Fruit fly (Drosophila melanogaster) whole organism, embryonic: ENCODE data around the gene Ir68b.

ENCODE experiments used
- Asciz ChIP-seq: fragments of 200-800 bp; sonication (Bioruptor generic); optimal IDR thresholded peaks from 2 replicates; lab custom pipeline; 2017; ENCODE audit warnings: missing biosample characterization, mild to moderate bottlenecking, missing genetic modification characterization, missing genetic modification reagents
- Blimp-1 ChIP-seq: fragments of 200-800 bp; sonication (Bioruptor generic); optimal IDR thresholded peaks from 3 replicates; lab custom pipeline; 2018; ENCODE audit warnings: missing biosample characterization, missing genetic modification characterization, mild to moderate bottlenecking, moderate library complexity, missing genetic modification reagents
- CG10147 ChIP-seq: fragments of 200-800 bp; sonication (Bioruptor generic); optimal IDR thresholded peaks from 2 replicates; lab custom pipeline; 2019; ENCODE audit warnings: missing biosample characterization, mild to moderate bottlenecking, missing genetic modification characterization, moderate library complexity
- CG10267 ChIP-seq: fragments of 200-800 bp; sonication (Bioruptor generic); optimal IDR thresholded peaks from 2 replicates; lab custom pipeline; 2018; ENCODE audit warnings: missing biosample characterization, mild to moderate bottlenecking, missing genetic modification characterization, moderate library complexity
- CG10979 ChIP-seq: fragments of 200-800 bp; sonication (Bioruptor generic); optimal IDR thresholded peaks from 2 replicates; lab custom pipeline; 2018; ENCODE audit warnings: missing biosample characterization, mild to moderate bottlenecking, missing genetic modification characterization, moderate library complexity
- CG11695 ChIP-seq: fragments of 200-800 bp; sonication (Bioruptor generic); IDR thresholded peaks from 3 replicates; pipeline ENCODE4 v1.3.6; 2022; ENCODE audit warnings: missing biosample characterization, missing genetic modification characterization
- CG12391 ChIP-seq: fragments of 200-800 bp; sonication (Bioruptor generic); optimal IDR thresholded peaks from 3 replicates; lab custom pipeline; 2018; ENCODE audit warnings: missing biosample characterization, mild to moderate bottlenecking, missing genetic modification characterization, moderate library complexity
- CG15073 ChIP-seq: fragments of 200-800 bp; sonication (Bioruptor generic); optimal IDR thresholded peaks from 2 replicates; lab custom pipeline; 2016; ENCODE audit warnings: missing biosample characterization, missing genetic modification characterization
- CG15269 ChIP-seq: fragments of 200-800 bp; sonication (Bioruptor generic); optimal IDR thresholded peaks from 2 replicates; lab custom pipeline; 2018; ENCODE audit warnings: missing biosample characterization, mild to moderate bottlenecking, missing genetic modification characterization, moderate library complexity
- CG15601 ChIP-seq: fragments of 200-800 bp; sonication (Bioruptor generic); optimal IDR thresholded peaks from 3 replicates; lab custom pipeline; 2019; ENCODE audit warnings: missing biosample characterization, mild to moderate bottlenecking, missing genetic modification characterization, moderate library complexity
- CG1602 ChIP-seq: fragments of 200-800 bp; sonication (Bioruptor generic); optimal IDR thresholded peaks from 3 replicates; lab custom pipeline; 2016; ENCODE audit warnings: missing biosample characterization, missing genetic modification characterization
- CG2116 ChIP-seq: fragments of 200-800 bp; sonication (Bioruptor generic); optimal IDR thresholded peaks from 3 replicates; lab custom pipeline; 2018; ENCODE audit warnings: missing biosample characterization, mild to moderate bottlenecking, missing genetic modification characterization
- CG2678 ChIP-seq: fragments of 200-800 bp; sonication (Bioruptor generic); optimal IDR thresholded peaks from 3 replicates; lab custom pipeline; 2019; ENCODE audit warnings: missing biosample characterization, mild to moderate bottlenecking, missing genetic modification characterization, moderate library complexity
- CG33557 ChIP-seq: fragments of 200-800 bp; sonication (Bioruptor generic); optimal IDR thresholded peaks from 2 replicates; lab custom pipeline; 2019; ENCODE audit warnings: missing biosample characterization, mild to moderate bottlenecking, missing genetic modification characterization, moderate library complexity
- CG34376 ChIP-seq: fragments of 200-800 bp; sonication (Bioruptor generic); optimal IDR thresholded peaks from 2 replicates; lab custom pipeline; 2018; ENCODE audit warnings: missing biosample characterization, mild to moderate bottlenecking, missing genetic modification characterization
- CG43689 ChIP-seq: fragments of 200-800 bp; sonication (Bioruptor generic); IDR thresholded peaks from 2 replicates; pipeline ENCODE4 v1.3.6; 2022; ENCODE audit warnings: missing biosample characterization, missing genetic modification characterization
- CG6854 ChIP-seq: fragments of 200-800 bp; sonication (Bioruptor generic); optimal IDR thresholded peaks from 3 replicates; lab custom pipeline; 2017; ENCODE audit warnings: missing biosample characterization, mild to moderate bottlenecking, missing genetic modification characterization
- CG7556 ChIP-seq: fragments of 200-800 bp; sonication (Bioruptor generic); optimal IDR thresholded peaks from 2 replicates; lab custom pipeline; 2017; ENCODE audit warnings: missing biosample characterization, mild to moderate bottlenecking, missing genetic modification characterization
- CG7839 ChIP-seq: fragments of 200-800 bp; sonication (Bioruptor generic); optimal IDR thresholded peaks from 3 replicates; lab custom pipeline; 2018; ENCODE audit warnings: missing biosample characterization, mild to moderate bottlenecking, missing genetic modification characterization, moderate library complexity
- CG8388 ChIP-seq: fragments of 200-800 bp; sonication (Bioruptor generic); optimal IDR thresholded peaks from 2 replicates; lab custom pipeline; 2019; ENCODE audit warnings: missing biosample characterization, mild to moderate bottlenecking, missing genetic modification characterization, moderate library complexity
- CG8924 ChIP-seq: fragments of 200-800 bp; optimal IDR thresholded peaks from 3 replicates; lab custom pipeline; 2019; ENCODE audit warnings: missing biosample characterization, mild to moderate bottlenecking, missing genetic modification characterization, moderate library complexity
- D19A ChIP-seq: fragments of 200-800 bp; optimal IDR thresholded peaks from 3 replicates; lab custom pipeline; 2019; ENCODE audit warnings: missing biosample characterization, mild to moderate bottlenecking, missing genetic modification characterization, moderate library complexity
- Elba2 ChIP-seq: fragments of 200-800 bp; sonication (Bioruptor generic); optimal IDR thresholded peaks from 3 replicates; lab custom pipeline; 2016; ENCODE audit warnings: missing biosample characterization, missing genetic modification characterization
- HHEX ChIP-seq: fragments of 200-800 bp; sonication (Bioruptor generic); optimal IDR thresholded peaks from 3 replicates; lab custom pipeline; 2017; ENCODE audit warnings: missing biosample characterization, mild to moderate bottlenecking, missing genetic modification characterization, missing genetic modification reagents
- Lim3 ChIP-seq: fragments of 200-800 bp; sonication (Bioruptor generic); IDR thresholded peaks from 2 replicates; pipeline ENCODE4 v1.3.6; 2022; ENCODE audit warnings: missing biosample characterization, missing genetic modification characterization
- Meics ChIP-seq: fragments of 200-800 bp; sonication (Bioruptor generic); optimal IDR thresholded peaks from 2 replicates; lab custom pipeline; 2017; ENCODE audit warnings: missing biosample characterization, mild to moderate bottlenecking, missing genetic modification characterization
- Nf-YB ChIP-seq: fragments of 200-800 bp; sonication (Bioruptor generic); optimal IDR thresholded peaks from 3 replicates; lab custom pipeline; 2019; ENCODE audit warnings: missing biosample characterization, mild to moderate bottlenecking, missing genetic modification characterization, moderate library complexity
- Nf-YC ChIP-seq: fragments of 200-800 bp; optimal IDR thresholded peaks from 3 replicates; lab custom pipeline; 2019; ENCODE audit warnings: missing biosample characterization, mild to moderate bottlenecking, missing genetic modification characterization, moderate library complexity
- Oli ChIP-seq: fragments of 200-800 bp; sonication (Bioruptor generic); optimal IDR thresholded peaks from 2 replicates; lab custom pipeline; 2018; ENCODE audit warnings: missing biosample characterization, mild to moderate bottlenecking, missing genetic modification characterization, moderate library complexity
- Sox102F ChIP-seq: fragments of 200-800 bp; sonication (Bioruptor generic); optimal IDR thresholded peaks from 2 replicates; lab custom pipeline; 2018; ENCODE audit warnings: missing biosample characterization, mild to moderate bottlenecking, missing genetic modification characterization, moderate library complexity
- TFAM ChIP-seq: fragments of 200-800 bp; sonication (Bioruptor generic); optimal IDR thresholded peaks from 2 replicates; lab custom pipeline; 2017; ENCODE audit warnings: missing biosample characterization, missing genetic modification characterization, inconsistent platforms
- bsh ChIP-seq, 2 experiments: fragments of 200-800 bp; sonication (Bioruptor generic); optimal IDR thresholded peaks; 2 replicates each; lab custom pipeline; 2017 to 2018; ENCODE audit warnings: mild to moderate bottlenecking in 2 of 2, missing biosample characterization in 2 of 2, missing genetic modification characterization in 2 of 2, moderate library complexity in 1 of 2
- chif ChIP-seq, 2 experiments: fragments of 200-800 bp; sonication (Bioruptor generic); optimal IDR thresholded peaks; 3 replicates each; lab custom pipeline; 2016; ENCODE audit warnings: missing biosample characterization in 2 of 2, missing genetic modification characterization in 2 of 2
- croc ChIP-seq: fragments of 200-800 bp; sonication (Bioruptor generic); conservative IDR thresholded peaks from 3 replicates; pipeline ENCODE4 v1.3.6; 2022; ENCODE audit warnings: missing biosample characterization, missing genetic modification characterization
- dpn ChIP-seq, 2 experiments: fragments of 200-800 bp; sonication (Bioruptor generic); optimal IDR thresholded peaks; 3 replicates each; lab custom pipeline; 2016; ENCODE audit warnings: missing biosample characterization in 2 of 2, missing genetic modification characterization in 2 of 2
- dysf ChIP-seq: fragments of 200-800 bp; sonication (Bioruptor generic); IDR thresholded peaks from 3 replicates; pipeline ENCODE4 v1.3.6; 2022; ENCODE audit warnings: missing biosample characterization, missing genetic modification characterization
- ewg ChIP-seq: fragments of 200-800 bp; sonication (Bioruptor generic); optimal IDR thresholded peaks from 3 replicates; lab custom pipeline; 2017; ENCODE audit warnings: mild to moderate bottlenecking, missing biosample characterization, missing genetic modification reagents, missing genetic modification characterization
- gce ChIP-seq: fragments of 200-800 bp; sonication (Bioruptor generic); IDR thresholded peaks from 3 replicates; pipeline ENCODE4 v1.3.6; 2022; ENCODE audit warnings: missing biosample characterization, missing genetic modification characterization
- gcm ChIP-seq: fragments of 200-800 bp; sonication (Bioruptor generic); optimal IDR thresholded peaks from 2 replicates; lab custom pipeline; 2019; ENCODE audit warnings: missing biosample characterization, mild to moderate bottlenecking, missing genetic modification characterization, moderate library complexity
- gem ChIP-seq: fragments of 200-800 bp; sonication (Bioruptor generic); optimal IDR thresholded peaks from 2 replicates; lab custom pipeline; 2019; ENCODE audit warnings: missing biosample characterization, mild to moderate bottlenecking, missing genetic modification characterization, moderate library complexity
- gsb-n ChIP-seq: fragments of 200-800 bp; sonication (Bioruptor generic); optimal IDR thresholded peaks from 3 replicates; lab custom pipeline; 2018; ENCODE audit warnings: missing biosample characterization, mild to moderate bottlenecking, missing genetic modification characterization
- lov ChIP-seq, 2 experiments: fragments of 200-800 bp in 1 of 2; fragments of >200 bp in 1 of 2; sonication (Bioruptor generic) in 1 of 2; IDR thresholded peaks in 1 of 2; optimal IDR thresholded peaks in 1 of 2; 2 replicates in 1 of 2; 3 replicates in 1 of 2; pipeline versions ENCODE4 v1.3.6 to Lab custom; 2017 to 2022; ENCODE audit warnings: missing biosample characterization in 1 of 2, missing genetic modification characterization in 1 of 2
- shn ChIP-seq: fragments of 200-800 bp; sonication (Bioruptor generic); optimal IDR thresholded peaks from 3 replicates; lab custom pipeline; 2016; ENCODE audit warnings: missing biosample characterization, missing genetic modification characterization
- sna ChIP-seq: fragments of 200-800 bp; sonication (Bioruptor generic); IDR thresholded peaks from 2 replicates; pipeline ENCODE4 v1.3.6; 2022; ENCODE audit warnings: missing biosample characterization, missing genetic modification characterization; ENCODE audit not compliant: partially characterized antibody
- sr ChIP-seq: fragments of 200-800 bp; sonication (Bioruptor generic); IDR thresholded peaks from 3 replicates; pipeline ENCODE4 v1.3.6; 2022; ENCODE audit warnings: missing biosample characterization, missing genetic modification characterization
- tap ChIP-seq: fragments of 200-800 bp; optimal IDR thresholded peaks from 3 replicates; lab custom pipeline; 2019; ENCODE audit warnings: missing biosample characterization, mild to moderate bottlenecking, missing genetic modification characterization, moderate library complexity
- tio ChIP-seq: fragments of 200-800 bp; sonication (Bioruptor generic); optimal IDR thresholded peaks from 2 replicates; lab custom pipeline; 2017; ENCODE audit warnings: missing biosample characterization, missing genetic modification characterization, inconsistent platforms
- vvl ChIP-seq: fragments of 200-800 bp; sonication (Bioruptor generic); IDR thresholded peaks from 2 replicates; pipeline ENCODE4 v1.3.6; 2022; ENCODE audit warnings: missing biosample characterization, missing genetic modification characterization

Gene Ir68b

DNA sequence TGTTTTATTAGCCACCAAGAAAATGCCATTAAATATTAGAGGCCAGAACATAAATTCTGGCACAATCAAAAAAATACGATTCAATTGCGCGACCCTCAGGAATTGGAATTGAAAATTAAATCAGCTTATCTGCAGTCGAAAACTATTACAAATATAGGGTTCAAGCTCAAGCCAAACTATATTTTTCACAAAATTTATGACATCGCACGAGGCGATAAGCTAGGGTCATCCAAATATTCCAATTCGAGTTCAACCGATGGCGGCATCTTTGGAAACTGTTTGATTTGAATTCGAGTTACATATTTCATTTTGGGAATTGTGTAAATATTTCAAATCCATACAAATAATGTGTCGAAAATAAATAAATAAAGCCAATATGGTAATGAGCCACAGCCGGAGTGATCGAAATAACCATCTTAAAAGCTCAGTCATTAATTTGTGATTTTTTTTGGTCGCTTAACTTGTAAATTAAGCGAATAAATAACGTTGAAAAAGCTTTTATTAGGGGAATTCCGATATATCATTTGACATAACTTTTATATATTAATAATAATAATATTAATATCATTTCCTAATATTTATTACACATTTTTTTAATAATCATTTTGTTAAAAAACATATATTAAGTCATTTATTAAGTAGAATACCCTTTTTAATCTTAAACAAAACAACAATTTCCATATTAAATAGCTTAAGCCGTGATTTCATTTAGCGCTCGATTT, 42.1 kb downstream of the Ir68b start (continued):
- no peak for TF ChIP-seq CG33557 (GFP tag; lab: Kevin White, UChicago)
- TF ChIP-seq Nf-YC (tag; lab: Kevin White, UChicago) = peak; percentile 2
- peak; percentile 8; the same call in 1 of the 2 replicates for TF ChIP-seq vvl (GFP tag; lab: Robert Waterston, UW)
- TF ChIP-seq gce = no peak
- TF ChIP-seq croc = no peak
- peak; percentile 63 for TF ChIP-seq gsb-n (tag; lab: Kevin White, UChicago)
- no peak for TF ChIP-seq Elba2
- TF ChIP-seq Asciz = peak; percentile 12
- peak; percentile 68 for TF ChIP-seq gem (tag; lab: Kevin White, UChicago)
- peak; percentile 33 for TF ChIP-seq CG8388 (GFP tag; lab: Kevin White, UChicago)
- peak; percentile 44 for TF ChIP-seq CG7556 (GFP tag; lab: Kevin White, UChicago)
- peak; percentile 23 for TF ChIP-seq Oli
- no peak for TF ChIP-seq Lim3 (GFP tag; lab: Robert Waterston, UW)
- no peak for TF ChIP-seq dysf (GFP tag; lab: Robert Waterston, UW)
- TF ChIP-seq Nf-YB (GFP tag; lab: Kevin White, UChicago) = peak; percentile 9
- peak; percentile 43 for TF ChIP-seq Sox102F
- TF ChIP-seq Meics = peak; percentile 28
- no peak for TF ChIP-seq CG15073 (GFP tag; lab: Kevin White, UChicago)
- peak; percentile 23 for TF ChIP-seq CG10147 (GFP tag; lab: Kevin White, UChicago)
- TF ChIP-seq CG15269 = peak; percentile 29
- TF ChIP-seq TFAM = no peak
- no peak for TF ChIP-seq shn (GFP tag; lab: Kevin White, UChicago)
- TF ChIP-seq CG34376 (GFP tag; lab: Kevin White, UChicago) = peak; percentile 70
- TF ChIP-seq CG15601 = no peak
- no peak for TF ChIP-seq chif (GFP tag; optimal IDR thresholded peaks at IDR 0.05; lab: Kevin White, UChicago)
- no peak for TF ChIP-seq lov (optimal IDR thresholded peaks at IDR 0.05; lab: Kevin White, UChicago)
- TF ChIP-seq lov (GFP tag; IDR thresholded peaks at IDR 0.05; lab: Robert Waterston, UW) = no peak
- TF ChIP-seq CG10979 (tag; lab: Kevin White, UChicago) = peak; percentile 30
- no peak for TF ChIP-seq ewg (GFP tag; lab: Kevin White, UChicago)
- TF ChIP-seq sna (GFP tag; lab: Robert Waterston, UW) = no peak
- peak; percentile 57 for TF ChIP-seq CG8924 (tag; lab: Kevin White, UChicago)
- TF ChIP-seq CG10267 (tag; lab: Kevin White, UChicago) = peak; percentile 40
- TF ChIP-seq CG43689 (GFP tag; lab: Robert Waterston, UW) = no peak
- no peak for TF ChIP-seq dpn (GFP tag; optimal IDR thresholded peaks at IDR 0.05; lab: Kevin White, UChicago)
- TF ChIP-seq D19A = peak; percentile 53
- TF ChIP-seq HHEX (GFP tag; lab: Kevin White, UChicago) = no peak
- peak; percentile 66 for TF ChIP-seq CG2678 (tag; lab: Kevin White, UChicago)
- TF ChIP-seq CG7839 (tag; lab: Kevin White, UChicago) = peak; percentile 24
- TF ChIP-seq CG11695 = peak; percentile 52; the same call in 1 of the 3 replicates
- TF ChIP-seq bsh (GFP tag; optimal IDR thresholded peaks at IDR 0.05; lab: Kevin White, UChicago) = peak in 1 of 2 experiments; percentile 16
- peak; percentile 44 for TF ChIP-seq tap (tag; lab: Kevin White, UChicago)
- no peak for TF ChIP-seq sr (GFP tag; lab: Robert Waterston, UW)
- TF ChIP-seq CG2116 (GFP tag; lab: Kevin White, UChicago) = no peak
- TF ChIP-seq CG1602 (GFP tag; lab: Kevin White, UChicago) = no peak
- peak; percentile 35 for TF ChIP-seq CG12391 (tag; lab: Kevin White, UChicago)
- TF ChIP-seq gcm (GFP tag; lab: Kevin White, UChicago) = peak; percentile 38
- peak; percentile 29 for TF ChIP-seq Blimp-1 (GFP tag; lab: Kevin White, UChicago)
- TF ChIP-seq tio (GFP tag; lab: Kevin White, UChicago) = no peak
- no peak for TF ChIP-seq CG6854 (GFP tag; lab: Kevin White, UChicago)
